Fruit fly (Drosophila melanogaster) whole organism, embryonic: ENCODE results near the gene CG46467.

ENCODE experiments used
- Adf1 ChIP-seq: fragments of 200-800 bp; sonication (Bioruptor generic); IDR thresholded peaks from 2 replicates; pipeline ENCODE4 v1.3.6; 2022; ENCODE audit warnings: missing biosample characterization, missing genetic modification characterization
- Blimp-1 ChIP-seq: fragments of 200-800 bp; sonication (Bioruptor generic); optimal IDR thresholded peaks from 3 replicates; lab custom pipeline; 2018; ENCODE audit warnings: missing biosample characterization, missing genetic modification characterization, mild to moderate bottlenecking, moderate library complexity, missing genetic modification reagents
- CG10147 ChIP-seq: fragments of 200-800 bp; sonication (Bioruptor generic); optimal IDR thresholded peaks from 2 replicates; lab custom pipeline; 2019; ENCODE audit warnings: missing biosample characterization, mild to moderate bottlenecking, missing genetic modification characterization, moderate library complexity
- CG10654 ChIP-seq: fragments of 200-800 bp; sonication (Bioruptor generic); optimal IDR thresholded peaks from 2 replicates; lab custom pipeline; 2016; ENCODE audit warnings: missing biosample characterization, missing genetic modification characterization
- CG10959 ChIP-seq: fragments of 200-800 bp; sonication (Bioruptor generic); IDR thresholded peaks from 2 replicates; pipeline ENCODE4 v1.3.6; 2022; ENCODE audit warnings: missing biosample characterization, missing genetic modification characterization
- CG11504 ChIP-seq: fragments of 200-800 bp; sonication (Bioruptor generic); optimal IDR thresholded peaks from 3 replicates; lab custom pipeline; 2019; ENCODE audit warnings: missing biosample characterization, mild to moderate bottlenecking, missing genetic modification characterization, moderate library complexity
- CG11696 ChIP-seq: fragments of 200-800 bp; sonication (Bioruptor generic); IDR thresholded peaks from 2 replicates; pipeline ENCODE4 v1.3.6; 2022; ENCODE audit warnings: missing biosample characterization, missing genetic modification characterization
- CG17385 ChIP-seq: fragments of 200-800 bp; sonication (Bioruptor generic); optimal IDR thresholded peaks from 3 replicates; lab custom pipeline; 2018; ENCODE audit warnings: missing biosample characterization, mild to moderate bottlenecking, missing genetic modification characterization
- CG17612 ChIP-seq: fragments of 200-800 bp; sonication (Bioruptor generic); IDR thresholded peaks from 2 replicates; pipeline ENCODE4 v1.3.6; 2022; ENCODE audit warnings: missing biosample characterization, missing genetic modification characterization
- CG17802 ChIP-seq: fragments of 200-800 bp; sonication (Bioruptor generic); optimal IDR thresholded peaks from 2 replicates; lab custom pipeline; 2018; ENCODE audit warnings: missing biosample characterization, mild to moderate bottlenecking, missing genetic modification characterization, moderate library complexity
- CG1832 ChIP-seq: fragments of 200-800 bp; sonication (Bioruptor generic); optimal IDR thresholded peaks from 2 replicates; lab custom pipeline; 2017; ENCODE audit warnings: missing biosample characterization, mild to moderate bottlenecking, missing genetic modification characterization, inconsistent platforms
- CG18599 ChIP-seq: fragments of 200-800 bp; sonication (Bioruptor generic); optimal IDR thresholded peaks from 3 replicates; lab custom pipeline; 2017; ENCODE audit warnings: missing biosample characterization, missing genetic modification characterization, mild to moderate bottlenecking, moderate library complexity, missing genetic modification reagents
- CG2712 ChIP-seq: fragments of 200-800 bp; optimal IDR thresholded peaks from 3 replicates; lab custom pipeline; 2019; ENCODE audit warnings: missing biosample characterization, mild to moderate bottlenecking, missing genetic modification characterization, moderate library complexity
- CG4617 ChIP-seq: fragments of 200-800 bp; sonication (Bioruptor generic); optimal IDR thresholded peaks from 3 replicates; lab custom pipeline; 2016; ENCODE audit warnings: missing biosample characterization, missing genetic modification characterization, borderline replicate concordance
- CG7839 ChIP-seq: fragments of 200-800 bp; sonication (Bioruptor generic); optimal IDR thresholded peaks from 3 replicates; lab custom pipeline; 2018; ENCODE audit warnings: missing biosample characterization, mild to moderate bottlenecking, missing genetic modification characterization, moderate library complexity
- CG8478 ChIP-seq: fragments of >200 bp; optimal IDR thresholded peaks from 2 replicates; lab custom pipeline; 2018
- Dbx ChIP-seq: fragments of 200-800 bp; sonication (Bioruptor generic); IDR thresholded peaks from 3 replicates; pipeline ENCODE4 v1.3.6; 2022; ENCODE audit warnings: missing biosample characterization, missing genetic modification characterization
- Dip2 ChIP-seq: fragments of 200-800 bp; sonication (Bioruptor generic); IDR thresholded peaks from 2 replicates; pipeline ENCODE4 v1.3.6; 2022; ENCODE audit warnings: missing biosample characterization, missing genetic modification characterization
- Ets65A ChIP-seq: fragments of 200-800 bp; sonication (Bioruptor generic); peaks from one replicate; lab custom pipeline; 2016; ENCODE audit warnings: missing biosample characterization, missing genetic modification characterization
- Hmx ChIP-seq: fragments of 200-800 bp; sonication (Bioruptor generic); optimal IDR thresholded peaks from 2 replicates; lab custom pipeline; 2016; ENCODE audit warnings: missing biosample characterization, missing genetic modification characterization
- Hr39 ChIP-seq: fragments of >200 bp; optimal IDR thresholded peaks from 2 replicates; lab custom pipeline; 2017
- Hr51 ChIP-seq, 2 experiments: fragments of 200-800 bp; sonication (Bioruptor generic); optimal IDR thresholded peaks; 2 replicates in 1 of 2; 3 replicates in 1 of 2; lab custom pipeline; 2016 to 2018; ENCODE audit warnings: missing biosample characterization in 2 of 2, missing genetic modification characterization in 2 of 2, mild to moderate bottlenecking in 1 of 2, moderate library complexity in 1 of 2
- Med ChIP-seq: fragments of 200-800 bp; sonication (Bioruptor generic); peaks from one replicate; lab custom pipeline; 2016; ENCODE audit warnings: missing biosample characterization, missing genetic modification characterization, mild to moderate bottlenecking, inconsistent platforms, moderate library complexity
- Meics ChIP-seq: fragments of 200-800 bp; sonication (Bioruptor generic); optimal IDR thresholded peaks from 2 replicates; lab custom pipeline; 2017; ENCODE audit warnings: missing biosample characterization, mild to moderate bottlenecking, missing genetic modification characterization
- Mrtf ChIP-seq: fragments of 200-800 bp; sonication (Bioruptor generic); IDR thresholded peaks from 3 replicates; pipeline ENCODE4 v1.3.6; 2022; ENCODE audit warnings: missing biosample characterization, missing genetic modification characterization
- Nf-YC ChIP-seq: fragments of 200-800 bp; optimal IDR thresholded peaks from 3 replicates; lab custom pipeline; 2019; ENCODE audit warnings: missing biosample characterization, mild to moderate bottlenecking, missing genetic modification characterization, moderate library complexity
- Ssrp ChIP-seq: fragments of 200-800 bp; sonication (Bioruptor generic); optimal IDR thresholded peaks from 2 replicates; lab custom pipeline; 2018; ENCODE audit warnings: missing biosample characterization, mild to moderate bottlenecking, missing genetic modification characterization, moderate library complexity
- TFAM ChIP-seq: fragments of 200-800 bp; sonication (Bioruptor generic); optimal IDR thresholded peaks from 2 replicates; lab custom pipeline; 2017; ENCODE audit warnings: missing biosample characterization, missing genetic modification characterization, inconsistent platforms
- Trl ChIP-seq, 3 experiments: fragments of >200 bp in 2 of 3; fragments of 200-800 bp in 1 of 3; sonication (Bioruptor generic) in 1 of 3; optimal IDR thresholded peaks; 2 replicates in 1 of 3; 3 replicates in 2 of 3; lab custom pipeline; 2016 to 2017; ENCODE audit warnings: missing biosample characterization in 1 of 3, missing genetic modification characterization in 1 of 3
- bigmax ChIP-seq: fragments of 200-800 bp; sonication (Bioruptor generic); optimal IDR thresholded peaks from 2 replicates; lab custom pipeline; 2018; ENCODE audit warnings: missing biosample characterization, mild to moderate bottlenecking, missing genetic modification characterization
- chinmo ChIP-seq: fragments of 200-800 bp; sonication (Bioruptor generic); IDR thresholded peaks from 4 replicates; pipeline ENCODE4 v1.3.6; 2022; ENCODE audit warnings: missing biosample characterization, missing genetic modification characterization; ENCODE audit not compliant: partially characterized antibody
- crp ChIP-seq, 2 experiments: fragments of 200-800 bp; sonication (Bioruptor generic); optimal IDR thresholded peaks; 2 replicates in 1 of 2; 3 replicates in 1 of 2; lab custom pipeline; 2017; ENCODE audit warnings: missing biosample characterization in 2 of 2, missing genetic modification characterization in 2 of 2, mild to moderate bottlenecking in 1 of 2, moderate library complexity in 1 of 2
- ewg ChIP-seq: fragments of 200-800 bp; sonication (Bioruptor generic); optimal IDR thresholded peaks from 3 replicates; lab custom pipeline; 2017; ENCODE audit warnings: mild to moderate bottlenecking, missing biosample characterization, missing genetic modification reagents, missing genetic modification characterization
- lab ChIP-seq: fragments of 200-800 bp; sonication (Bioruptor generic); optimal IDR thresholded peaks from 3 replicates; lab custom pipeline; 2017; ENCODE audit warnings: missing biosample characterization, missing genetic modification characterization, mild to moderate bottlenecking, moderate library complexity, missing genetic modification reagents
- lmd ChIP-seq: fragments of 200-800 bp; sonication (Bioruptor generic); IDR thresholded peaks from 2 replicates; pipeline ENCODE4 v1.3.6; 2022; ENCODE audit warnings: missing biosample characterization, missing genetic modification characterization
- onecut ChIP-seq: fragments of 200-800 bp; sonication (Bioruptor generic); IDR thresholded peaks from 2 replicates; pipeline ENCODE4 v1.3.6; 2022; ENCODE audit warnings: missing biosample characterization, missing genetic modification characterization
- row ChIP-seq: fragments of 200-800 bp; sonication (Bioruptor generic); IDR thresholded peaks from 3 replicates; pipeline ENCODE4 v1.3.6; 2022; ENCODE audit warnings: missing biosample characterization, missing genetic modification characterization
- sens ChIP-seq: fragments of 200-800 bp; sonication (Bioruptor generic); peaks from one replicate; lab custom pipeline; 2016; ENCODE audit warnings: missing biosample characterization, missing genetic modification characterization
- twi ChIP-seq: fragments of 200-800 bp; optimal IDR thresholded peaks from 2 replicates; lab custom pipeline; 2019; ENCODE audit warnings: missing biosample characterization, mild to moderate bottlenecking, missing genetic modification characterization, moderate library complexity
- unc-4 ChIP-seq: fragments of 200-800 bp; sonication (Bioruptor generic); IDR thresholded peaks from 2 replicates; pipeline ENCODE4 v1.3.6; 2022; ENCODE audit warnings: missing biosample characterization, missing genetic modification characterization; ENCODE audit not compliant: partially characterized antibody
- yki ChIP-seq: fragments of >200 bp; optimal IDR thresholded peaks from 3 replicates; lab custom pipeline; 2018

The CG46467 gene

dm6 chr3R:9860561-9860960 is 13.9 kb upstream of the CG46467 start (continued):
- TF ChIP-seq CG17802 (tag; lab: Kevin White, UChicago) (no peak), row (GFP tag; lab: Robert Waterston, UW) (0 out of 3 replicates have a peak, but pooled peaks have one; percentile 8), CG11696 (no peak), CG18599 (GFP tag; lab: Kevin White, UChicago) (peak; percentile 12), twi (tag; lab: Kevin White, UChicago) (no peak), Blimp-1 (GFP tag; lab: Kevin White, UChicago) (peak; percentile 31), CG10147 (GFP tag; lab: Kevin White, UChicago) (no peak), Mrtf (GFP tag; lab: Robert Waterston, UW) (no peak), Med (GFP tag; lab: Kevin White, UChicago) (peak; percentile 50), CG2712 (tag; lab: Kevin White, UChicago) (peak; percentile 1), onecut (GFP tag; lab: Robert Waterston, UW) (no peak), CG11504 (tag; lab: Kevin White, UChicago) (peak; percentile 48), sens (GFP tag; lab: Kevin White, UChicago) (peak; percentile 62), CG7839 (tag; lab: Kevin White, UChicago) (no peak), Hr51 (GFP tag; optimal IDR thresholded peaks at IDR 0.05; lab: Kevin White, UChicago) (no peak), lab (GFP tag; lab: Kevin White, UChicago) (peak; percentile 51), Dbx (GFP tag; lab: Robert Waterston, UW) (no peak), Meics (peak; percentile 9)
- TF ChIP-seq, all 482 proteins: peak for 14

dm6 chr3R:9865854-9866396 is 8.6 kb upstream of the CG46467 start:
- TF ChIP-seq bigmax (GFP tag; lab: Kevin White, UChicago): peak; percentile 90
- peak; percentile 19 for TF ChIP-seq Ets65A (GFP tag; lab: Kevin White, UChicago)
- no peak for TF ChIP-seq CG10959 (GFP tag; lab: Robert Waterston, UW)
- peak; percentile 94 for TF ChIP-seq ewg (GFP tag; lab: Kevin White, UChicago)
- TF ChIP-seq Ssrp: no peak
- TF ChIP-seq unc-4: 0 out of 2 replicates have a peak, but pooled peaks have one; percentile 26
- peak; percentile 18 for TF ChIP-seq yki
- TF ChIP-seq CG11504 (tag; lab: Kevin White, UChicago): peak; percentile 39
- TF ChIP-seq chinmo (GFP tag; lab: Robert Waterston, UW): 0 out of 4 replicates have a peak, but pooled peaks have one; percentile 52
- no peak for TF ChIP-seq CG4617 (GFP tag; lab: Kevin White, UChicago)
- TF ChIP-seq sens (GFP tag; lab: Kevin White, UChicago): peak; percentile 85
- no peak for TF ChIP-seq TFAM (GFP tag; lab: Kevin White, UChicago)
- peak; percentile 41 for TF ChIP-seq CG8478 (lab: Kevin White, UChicago)
- TF ChIP-seq Hr39: no peak
- peak; percentile 45 for TF ChIP-seq Adf1 (GFP tag; lab: Robert Waterston, UW)
- TF ChIP-seq CG17612: no peak
- TF ChIP-seq crp (GFP tag; optimal IDR thresholded peaks at IDR 0.05; lab: Kevin White, UChicago): peak in 1 of 2 experiments; percentile 72
- TF ChIP-seq CG1832 (GFP tag; lab: Kevin White, UChicago): peak; percentile 72
- TF ChIP-seq Hmx: no peak
- TF ChIP-seq Dip2 (GFP tag; lab: Robert Waterston, UW): no peak
- no peak for TF ChIP-seq lmd (GFP tag; lab: Robert Waterston, UW)
- peak; percentile 71 to 86 for TF ChIP-seq Trl (optimal IDR thresholded peaks at IDR 0.05; lab: Kevin White, UChicago)
- TF ChIP-seq Trl (GFP tag; optimal IDR thresholded peaks at IDR 0.05; lab: Kevin White, UChicago): no peak
- no peak for TF ChIP-seq CG17385
- no peak for TF ChIP-seq Nf-YC (tag; lab: Kevin White, UChicago)
- no peak for TF ChIP-seq CG10654 (GFP tag; lab: Kevin White, UChicago)
